Fruit fly (Drosophila melanogaster) whole organism, embryonic: ENCODE results near the gene CG43218.

Source experiments
- Asciz ChIP-seq: fragments of 200-800 bp; sonication (Bioruptor generic); optimal IDR thresholded peaks from 2 replicates; lab custom pipeline; 2017; ENCODE audit warnings: missing biosample characterization, mild to moderate bottlenecking, missing genetic modification characterization, missing genetic modification reagents
- Atf-2 ChIP-seq: fragments of 200-800 bp; sonication (Bioruptor generic); optimal IDR thresholded peaks from 2 replicates; lab custom pipeline; 2016; ENCODE audit warnings: missing biosample characterization, missing genetic modification characterization
- B-H2 ChIP-seq: fragments of 200-800 bp; sonication (Bioruptor generic); optimal IDR thresholded peaks from 2 replicates; lab custom pipeline; 2018; ENCODE audit warnings: missing biosample characterization, mild to moderate bottlenecking, missing genetic modification characterization
- CG10267 ChIP-seq: fragments of 200-800 bp; sonication (Bioruptor generic); optimal IDR thresholded peaks from 2 replicates; lab custom pipeline; 2018; ENCODE audit warnings: missing biosample characterization, mild to moderate bottlenecking, missing genetic modification characterization, moderate library complexity
- CG10543 ChIP-seq: fragments of 200-800 bp; sonication (Bioruptor generic); optimal IDR thresholded peaks from 3 replicates; lab custom pipeline; 2017; ENCODE audit warnings: missing biosample characterization, mild to moderate bottlenecking, missing genetic modification characterization, moderate library complexity
- CG15011 ChIP-seq: fragments of 200-800 bp; sonication (Bioruptor generic); optimal IDR thresholded peaks from 3 replicates; lab custom pipeline; 2018; ENCODE audit warnings: missing biosample characterization, mild to moderate bottlenecking, missing genetic modification characterization
- CG17361 ChIP-seq: fragments of 200-800 bp; sonication (Bioruptor generic); IDR thresholded peaks from 3 replicates; pipeline ENCODE4 v1.3.6; 2022; ENCODE audit warnings: missing biosample characterization, missing genetic modification characterization
- CG17912 ChIP-seq: fragments of 200-800 bp; sonication (Bioruptor generic); optimal IDR thresholded peaks from 2 replicates; lab custom pipeline; 2018; ENCODE audit warnings: missing biosample characterization, mild to moderate bottlenecking, missing genetic modification characterization
- CG4282 ChIP-seq: fragments of 200-800 bp; sonication (Bioruptor generic); optimal IDR thresholded peaks from 2 replicates; lab custom pipeline; 2016; ENCODE audit warnings: missing biosample characterization, missing genetic modification characterization
- CG4707 ChIP-seq: fragments of 200-800 bp; sonication (Bioruptor generic); optimal IDR thresholded peaks from 2 replicates; lab custom pipeline; 2018; ENCODE audit warnings: missing biosample characterization, mild to moderate bottlenecking, missing genetic modification characterization, moderate library complexity
- CG6683 ChIP-seq: fragments of 200-800 bp; sonication (Bioruptor generic); optimal IDR thresholded peaks from 2 replicates; lab custom pipeline; 2017; ENCODE audit warnings: missing biosample characterization, mild to moderate bottlenecking, missing genetic modification characterization, missing genetic modification reagents
- CG7372 ChIP-seq: fragments of 200-800 bp; sonication (Bioruptor generic); IDR thresholded peaks from 2 replicates; pipeline ENCODE4 v1.3.6; 2022; ENCODE audit warnings: missing biosample characterization, missing genetic modification characterization
- CG7556 ChIP-seq: fragments of 200-800 bp; sonication (Bioruptor generic); optimal IDR thresholded peaks from 2 replicates; lab custom pipeline; 2017; ENCODE audit warnings: missing biosample characterization, mild to moderate bottlenecking, missing genetic modification characterization
- CG9215 ChIP-seq: fragments of 200-800 bp; sonication (Bioruptor generic); IDR thresholded peaks from 2 replicates; pipeline ENCODE4 v1.3.6; 2022; ENCODE audit warnings: missing biosample characterization, missing genetic modification characterization
- CG9437 ChIP-seq: fragments of 200-800 bp; sonication (Bioruptor generic); optimal IDR thresholded peaks from 2 replicates; lab custom pipeline; 2018; ENCODE audit warnings: missing biosample characterization, mild to moderate bottlenecking, missing genetic modification characterization
- CHES-1-like ChIP-seq: fragments of 200-800 bp; sonication (Bioruptor generic); optimal IDR thresholded peaks from 2 replicates; lab custom pipeline; 2016; ENCODE audit warnings: missing biosample characterization, missing genetic modification characterization
- D ChIP-seq, 2 experiments: fragments of 200-800 bp in 1 of 2; fragments of >200 bp in 1 of 2; sonication (Bioruptor generic) in 1 of 2; optimal IDR thresholded peaks; 2 replicates in 1 of 2; 3 replicates in 1 of 2; lab custom pipeline; 2017; ENCODE audit warnings: mild to moderate bottlenecking in 1 of 2, missing biosample characterization in 1 of 2, missing genetic modification characterization in 1 of 2, missing genetic modification reagents in 1 of 2
- Dbx ChIP-seq: fragments of 200-800 bp; sonication (Bioruptor generic); IDR thresholded peaks from 3 replicates; pipeline ENCODE4 v1.3.6; 2022; ENCODE audit warnings: missing biosample characterization, missing genetic modification characterization
- Dip2 ChIP-seq: fragments of 200-800 bp; sonication (Bioruptor generic); IDR thresholded peaks from 2 replicates; pipeline ENCODE4 v1.3.6; 2022; ENCODE audit warnings: missing biosample characterization, missing genetic modification characterization
- Dp ChIP-seq: fragments of 200-800 bp; sonication (Bioruptor generic); optimal IDR thresholded peaks from 2 replicates; lab custom pipeline; 2018; ENCODE audit warnings: missing biosample characterization, mild to moderate bottlenecking, missing genetic modification characterization, moderate library complexity
- Drgx ChIP-seq: fragments of 200-800 bp; sonication (Bioruptor generic); IDR thresholded peaks from 2 replicates; pipeline ENCODE4 v1.3.6; 2022; ENCODE audit warnings: missing biosample characterization, missing genetic modification characterization
- Fer1 ChIP-seq: fragments of 200-800 bp; sonication (Bioruptor generic); optimal IDR thresholded peaks from 2 replicates; lab custom pipeline; 2017; ENCODE audit warnings: missing biosample characterization, mild to moderate bottlenecking, missing genetic modification characterization
- Hr3 ChIP-seq: fragments of 200-800 bp; sonication (Bioruptor generic); optimal IDR thresholded peaks from 3 replicates; lab custom pipeline; 2016; ENCODE audit warnings: missing biosample characterization, missing genetic modification characterization
- NK7.1 ChIP-seq: fragments of 200-800 bp; sonication (Bioruptor generic); optimal IDR thresholded peaks from 3 replicates; lab custom pipeline; 2016; ENCODE audit warnings: missing biosample characterization, missing genetic modification characterization
- Ptx1 ChIP-seq: fragments of 200-800 bp; sonication (Bioruptor generic); IDR thresholded peaks from 2 replicates; pipeline ENCODE4 v1.3.6; 2022; ENCODE audit warnings: missing biosample characterization, missing genetic modification characterization
- Scr ChIP-seq: fragments of 200-800 bp; sonication (Bioruptor generic); IDR thresholded peaks from 2 replicates; pipeline ENCODE4 v1.3.6; 2022; ENCODE audit warnings: missing biosample characterization, missing genetic modification characterization; ENCODE audit not compliant: partially characterized antibody
- Sox102F ChIP-seq: fragments of 200-800 bp; sonication (Bioruptor generic); optimal IDR thresholded peaks from 2 replicates; lab custom pipeline; 2018; ENCODE audit warnings: missing biosample characterization, mild to moderate bottlenecking, missing genetic modification characterization, moderate library complexity
- Sry-β ChIP-seq: fragments of 200-800 bp; sonication (Bioruptor generic); optimal IDR thresholded peaks from 2 replicates; lab custom pipeline; 2018; ENCODE audit warnings: missing biosample characterization, mild to moderate bottlenecking, missing genetic modification characterization, moderate library complexity
- Usf ChIP-seq: fragments of 200-800 bp; sonication (Bioruptor generic); optimal IDR thresholded peaks from 2 replicates; lab custom pipeline; 2017; ENCODE audit warnings: missing genotype, missing biosample characterization, missing genetic modification characterization
- al ChIP-seq: fragments of 200-800 bp; sonication (Bioruptor generic); IDR thresholded peaks from 2 replicates; pipeline ENCODE4 v1.3.6; 2022; ENCODE audit warnings: missing biosample characterization, missing genetic modification characterization
- amos ChIP-seq: fragments of 200-800 bp; sonication (Bioruptor generic); IDR thresholded peaks from 2 replicates; pipeline ENCODE4 v1.3.6; 2022; ENCODE audit warnings: missing biosample characterization, missing genetic modification characterization; ENCODE audit not compliant: partially characterized antibody
- chinmo ChIP-seq: fragments of 200-800 bp; sonication (Bioruptor generic); IDR thresholded peaks from 4 replicates; pipeline ENCODE4 v1.3.6; 2022; ENCODE audit warnings: missing biosample characterization, missing genetic modification characterization; ENCODE audit not compliant: partially characterized antibody
- crc ChIP-seq: fragments of 200-800 bp; sonication (Bioruptor generic); optimal IDR thresholded peaks from 2 replicates; lab custom pipeline; 2016; ENCODE audit warnings: missing biosample characterization, missing genetic modification characterization
- cwo ChIP-seq: fragments of 200-800 bp; sonication (Bioruptor generic); optimal IDR thresholded peaks from 3 replicates; lab custom pipeline; 2017; ENCODE audit warnings: missing biosample characterization, missing genetic modification characterization, mild to moderate bottlenecking, moderate library complexity, missing genetic modification reagents
- dmrt99B ChIP-seq: fragments of 200-800 bp; sonication (Bioruptor generic); optimal IDR thresholded peaks from 2 replicates; lab custom pipeline; 2018; ENCODE audit warnings: missing biosample characterization, mild to moderate bottlenecking, missing genetic modification characterization, moderate library complexity
- fd64A ChIP-seq: fragments of 200-800 bp; sonication (Bioruptor generic); optimal IDR thresholded peaks from 3 replicates; lab custom pipeline; 2018; ENCODE audit warnings: missing biosample characterization, mild to moderate bottlenecking, missing genetic modification characterization
- gce ChIP-seq: fragments of 200-800 bp; sonication (Bioruptor generic); IDR thresholded peaks from 3 replicates; pipeline ENCODE4 v1.3.6; 2022; ENCODE audit warnings: missing biosample characterization, missing genetic modification characterization
- gfzf ChIP-seq: fragments of 200-800 bp; sonication (Bioruptor generic); optimal IDR thresholded peaks from 2 replicates; lab custom pipeline; 2016; ENCODE audit warnings: missing biosample characterization, mild to moderate bottlenecking, missing genetic modification characterization, moderate library complexity
- grau ChIP-seq: fragments of 200-800 bp; optimal IDR thresholded peaks from 3 replicates; lab custom pipeline; 2019; ENCODE audit warnings: missing biosample characterization, mild to moderate bottlenecking, missing genetic modification characterization, moderate library complexity
- inv ChIP-seq: fragments of 200-800 bp; sonication (Bioruptor generic); IDR thresholded peaks from 2 replicates; pipeline ENCODE4 v1.3.6; 2022; ENCODE audit warnings: missing biosample characterization, missing genetic modification characterization; ENCODE audit not compliant: partially characterized antibody
- jumu ChIP-seq: fragments of 200-800 bp; sonication (Bioruptor generic); optimal IDR thresholded peaks from 3 replicates; lab custom pipeline; 2016; ENCODE audit warnings: missing biosample characterization, missing genetic modification characterization
- klu ChIP-seq: fragments of 200-800 bp; sonication (Bioruptor generic); IDR thresholded peaks from 2 replicates; pipeline ENCODE4 v1.3.6; 2022; ENCODE audit warnings: missing biosample characterization, missing genetic modification characterization
- mirr ChIP-seq: fragments of 200-800 bp; sonication (Bioruptor generic); optimal IDR thresholded peaks from 3 replicates; lab custom pipeline; 2018; ENCODE audit warnings: missing biosample characterization, mild to moderate bottlenecking, missing genetic modification characterization
- p53 ChIP-seq: fragments of 200-800 bp; sonication (Bioruptor generic); optimal IDR thresholded peaks from 2 replicates; lab custom pipeline; 2016; ENCODE audit warnings: missing biosample characterization, missing genetic modification characterization
- pita ChIP-seq: fragments of 200-800 bp; sonication (Bioruptor generic); optimal IDR thresholded peaks from 2 replicates; lab custom pipeline; 2017; ENCODE audit warnings: missing biosample characterization, mild to moderate bottlenecking, missing genetic modification characterization
- ro ChIP-seq: fragments of 200-800 bp; sonication (Bioruptor generic); IDR thresholded peaks from 2 replicates; pipeline ENCODE4 v1.3.6; 2022; ENCODE audit warnings: missing biosample characterization, missing genetic modification characterization
- sima ChIP-seq: fragments of 200-800 bp; sonication (Bioruptor generic); optimal IDR thresholded peaks from 2 replicates; lab custom pipeline; 2016; ENCODE audit warnings: missing biosample characterization, missing genetic modification characterization
- ttk ChIP-seq: fragments of 200-800 bp; sonication (Bioruptor generic); IDR thresholded peaks from 2 replicates; pipeline ENCODE4 v2.1.2; 2022; ENCODE audit warnings: missing biosample characterization, missing genetic modification characterization
- tx ChIP-seq: fragments of 200-800 bp; sonication (Bioruptor generic); optimal IDR thresholded peaks from 2 replicates; lab custom pipeline; 2016; ENCODE audit warnings: missing biosample characterization, missing genetic modification characterization
- usp ChIP-seq: fragments of >200 bp; optimal IDR thresholded peaks from 2 replicates; lab custom pipeline; 2017; ENCODE audit warnings: missing biosample characterization, missing genetic modification characterization
- wdn ChIP-seq: fragments of 200-800 bp; sonication (Bioruptor generic); IDR thresholded peaks from 2 replicates; pipeline ENCODE4 v1.3.6; 2022; ENCODE audit warnings: missing biosample characterization, missing genetic modification characterization

The CG43218 gene

dm6 chr3L:21251381-21251780 lies 6.4 kb upstream of the CG43218 start (continued):
- TF ChIP-seq CG10543 (peak; percentile 47), Dp (GFP tag; lab: Kevin White, UChicago) (no peak), gce (GFP tag; lab: Robert Waterston, UW) (no peak), CG4707 (GFP tag; lab: Kevin White, UChicago) (no peak), cwo (GFP tag; lab: Kevin White, UChicago) (no peak), Sry-β (GFP tag; lab: Kevin White, UChicago) (no peak), D (optimal IDR thresholded peaks at IDR 0.05; lab: Kevin White, UChicago) (no peak), D (GFP tag; optimal IDR thresholded peaks at IDR 0.05; lab: Kevin White, UChicago) (no peak), grau (tag; lab: Kevin White, UChicago) (peak; percentile 6), mirr (GFP tag; lab: Kevin White, UChicago) (no peak), ro (GFP tag; lab: Robert Waterston, UW) (no peak), inv (GFP tag; lab: Robert Waterston, UW) (no peak), Drgx (peak; percentile 41), dmrt99B (tag; lab: Kevin White, UChicago) (peak; percentile 20), Dbx (GFP tag; lab: Robert Waterston, UW) (no peak), Ptx1 (peak; percentile 50), Usf (GFP tag; lab: Kevin White, UChicago) (no peak), CG17912 (no peak), CG9215 (GFP tag; lab: Robert Waterston, UW) (0 out of 2 replicates have a peak, but pooled peaks have one; percentile 17), CG6683 (GFP tag; lab: Kevin White, UChicago) (no peak), CG17361 (GFP tag; lab: Robert Waterston, UW) (no peak), sima (GFP tag; lab: Kevin White, UChicago) (no peak), ttk (GFP tag; lab: Robert Waterston, UW) (no peak), NK7.1 (GFP tag; lab: Kevin White, UChicago) (no peak), gfzf (GFP tag; lab: Kevin White, UChicago) (no peak), Fer1 (GFP tag; lab: Kevin White, UChicago) (peak; percentile 8), Sox102F (peak; percentile 36), chinmo (GFP tag; lab: Robert Waterston, UW) (0 out of 4 replicates have a peak, but pooled peaks have one; percentile 60), tx (GFP tag; lab: Kevin White, UChicago) (no peak), p53 (GFP tag; lab: Kevin White, UChicago) (no peak), al (no peak), Dip2 (GFP tag; lab: Robert Waterston, UW) (no peak), jumu (peak; percentile 40), CG10267 (tag; lab: Kevin White, UChicago) (no peak), Hr3 (GFP tag; lab: Kevin White, UChicago) (peak; percentile 17), CG7556 (no peak), CG15011 (no peak), amos (GFP tag; lab: Robert Waterston, UW) (no peak), klu (GFP tag; lab: Robert Waterston, UW) (no peak), fd64A (GFP tag; lab: Kevin White, UChicago) (no peak), Scr (GFP tag; lab: Robert Waterston, UW) (no peak), Asciz (GFP tag; lab: Kevin White, UChicago) (no peak), CG4282 (GFP tag; lab: Kevin White, UChicago) (no peak), usp (GFP tag; lab: Kevin White, UChicago) (no peak), CG7372 (GFP tag; lab: Robert Waterston, UW) (no peak), CG9437 (no peak), wdn (GFP tag; lab: Robert Waterston, UW) (no peak), B-H2 (GFP tag; lab: Kevin White, UChicago) (no peak), CHES-1-like (GFP tag; lab: Kevin White, UChicago) (no peak), Atf-2 (GFP tag; lab: Kevin White, UChicago) (no peak), pita (GFP tag; lab: Kevin White, UChicago) (no peak), crc (no peak)
